Fruit fly (Drosophila melanogaster): ENCODE measurements around the gene Mcr.

Mcr gene

dm6 chr2L:8088025-8088789, 5.4 kb upstream of the Mcr start (continued):
- no peak for TF ChIP-seq CG10631 (GFP tag; optimal IDR thresholded peaks at IDR 0.05)
- peak; percentile 29 for TF ChIP-seq CG34406 (GFP tag; optimal IDR thresholded peaks at IDR 0.05)
- no peak for TF ChIP-seq CG6854 (GFP tag; optimal IDR thresholded peaks at IDR 0.05)
- peak; percentile 67 for TF ChIP-seq Eip78C (GFP tag)
- TF ChIP-seq CG16779 (tag; optimal IDR thresholded peaks at IDR 0.05): no peak
- peak; percentile 77 for TF ChIP-seq svp (GFP tag)
- TF ChIP-seq cyc (GFP tag; optimal IDR thresholded peaks at IDR 0.05): no peak
- no peak for TF ChIP-seq Eip93F (GFP tag; optimal IDR thresholded peaks at IDR 0.05)
- TF ChIP-seq Sox102F (GFP tag; optimal IDR thresholded peaks at IDR 0.05): peak; percentile 44
- peak; percentile 13 for TF ChIP-seq Met (GFP tag; optimal IDR thresholded peaks at IDR 0.05)
- peak; percentile 17 for TF ChIP-seq CG8632 (GFP tag; optimal IDR thresholded peaks at IDR 0.05)
- TF ChIP-seq spab (GFP tag; optimal IDR thresholded peaks at IDR 0.05): no peak
- peak; percentile 55 for TF ChIP-seq esn (GFP tag; optimal IDR thresholded peaks at IDR 0.05)
- peak; percentile 38 for TF ChIP-seq Eip75B (GFP tag; optimal IDR thresholded peaks at IDR 0.05)

- TF ChIP-seq vri (GFP tag; optimal IDR thresholded peaks at IDR 0.05) (no peak), topi (GFP tag; optimal IDR thresholded peaks at IDR 0.05) (no peak), Lpt (GFP tag; optimal IDR thresholded peaks at IDR 0.05) (no peak), CG9139 (GFP tag; optimal IDR thresholded peaks at IDR 0.05) (no peak), pdm3 (GFP tag; optimal IDR thresholded peaks at IDR 0.05) (no peak), fd85E (GFP tag; optimal IDR thresholded peaks at IDR 0.05) (no peak), Met (GFP tag; optimal IDR thresholded peaks at IDR 0.05) (no peak), CG11762 (GFP tag; optimal IDR thresholded peaks at IDR 0.05; ENCODE audit: insufficient read depth) (no peak), CG1621 (tag; optimal IDR thresholded peaks at IDR 0.05) (no peak), eg (GFP tag; IDR thresholded peaks at IDR 0.05) (no peak)
These were observed 4.6 kb upstream of the Mcr start for dm6 chr2L:8087468-8087789.

- no peak for TF ChIP-seq CG34406 (GFP tag; optimal IDR thresholded peaks at IDR 0.05)
- TF ChIP-seq CG7368 (GFP tag; optimal IDR thresholded peaks at IDR 0.05): no peak
- no peak for TF ChIP-seq Blimp-1 (GFP tag; optimal IDR thresholded peaks at IDR 0.05)
- peak; percentile 61 for TF ChIP-seq fkh (GFP tag; optimal IDR thresholded peaks at IDR 0.05)
- TF ChIP-seq CG6808 (GFP tag; optimal IDR thresholded peaks at IDR 0.05): no peak
- no peak for TF ChIP-seq CG11762 (GFP tag; optimal IDR thresholded peaks at IDR 0.05; ENCODE audit: insufficient read depth)
- peak; percentile 65 for TF ChIP-seq vri (GFP tag; optimal IDR thresholded peaks at IDR 0.05)
- no peak for TF ChIP-seq CG15336 (GFP tag; IDR thresholded peaks at IDR 0.05)
- TF ChIP-seq Hr39 (GFP tag; optimal IDR thresholded peaks at IDR 0.05): no peak
- no peak for TF ChIP-seq CG8632 (GFP tag; optimal IDR thresholded peaks at IDR 0.05)
- TF ChIP-seq CG6854 (GFP tag; optimal IDR thresholded peaks at IDR 0.05): no peak
- TF ChIP-seq Hr4 (GFP tag; optimal IDR thresholded peaks at IDR 0.05): peak; percentile 33
- no peak for TF ChIP-seq OdsH (GFP tag; optimal IDR thresholded peaks at IDR 0.05)
- no peak for TF ChIP-seq Hr38 (GFP tag; optimal IDR thresholded peaks at IDR 0.05)
- no peak for TF ChIP-seq pdm3 (GFP tag; optimal IDR thresholded peaks at IDR 0.05)
- TF ChIP-seq CG32006 (GFP tag; optimal IDR thresholded peaks at IDR 0.05): peak; percentile 50
- TF ChIP-seq Ets21C (GFP tag; optimal IDR thresholded peaks at IDR 0.05): no peak
- no peak for TF ChIP-seq Gug (GFP tag; IDR thresholded peaks at IDR 0.05)
- no peak for TF ChIP-seq Met (GFP tag; optimal IDR thresholded peaks at IDR 0.05)
These were observed 4.1 kb upstream of the Mcr start for dm6 chr2L:8086736-8087467.
